Worm (Caenorhabditis elegans) whole organism, mixed stage, embryonic: ENCODE data around the gene K11D12.13.
A peak's percentile ranks its signal among the peaks of the same experiment; 100 is the strongest.

ENCODE experiments used
- M03D4.4 ChIP-seq: sonication (generic microtip); optimal IDR thresholded peaks from 2 replicates; lab custom pipeline; 2017; ENCODE audit warnings: mild to moderate bottlenecking, missing genetic modification characterization, missing compliant biosample characterization
- blmp-1 ChIP-seq: fragments of 150-350 bp; optimal IDR thresholded peaks from 2 replicates; lab custom pipeline; 2014; ENCODE audit warnings: missing biosample characterization, missing genetic modification characterization
- ceh-83 ChIP-seq: fragments of 200-800 bp; sonication (Bioruptor generic); optimal IDR thresholded peaks from 2 replicates; lab custom pipeline; 2018; ENCODE audit warnings: mild to moderate bottlenecking, missing genetic modification characterization, missing compliant biosample characterization
- ces-1 ChIP-seq: fragments of 150-350 bp; optimal IDR thresholded peaks from 2 replicates; lab custom pipeline; 2014; ENCODE audit warnings: missing biosample characterization, missing genetic modification reagents, missing genetic modification characterization
- cnd-1 ChIP-seq: fragments of 200-800 bp; sonication (Bioruptor generic); optimal IDR thresholded peaks from 2 replicates; lab custom pipeline; 2018; ENCODE audit warnings: mild to moderate bottlenecking, missing genetic modification characterization, missing compliant biosample characterization
- drap-1 ChIP-seq: fragments of 200-800 bp; sonication (Bioruptor generic); optimal IDR thresholded peaks from 3 replicates; lab custom pipeline; 2018; ENCODE audit warnings: mild to moderate bottlenecking, missing genetic modification characterization, missing compliant biosample characterization
- elt-1 ChIP-seq: sonication (generic microtip); optimal IDR thresholded peaks from 2 replicates; lab custom pipeline; 2017; ENCODE audit warnings: missing genetic modification characterization, mild to moderate bottlenecking, missing compliant biosample characterization, antibody characterized with exemption, moderate library complexity, borderline replicate concordance; ENCODE audit not compliant: insufficient read depth
- elt-3 ChIP-seq: fragments of 150-350 bp; optimal IDR thresholded peaks from 2 replicates; lab custom pipeline; 2014; ENCODE audit warnings: missing biosample characterization, missing genetic modification characterization
- flh-1 ChIP-seq: fragments of 200-800 bp; sonication (Bioruptor generic); optimal IDR thresholded peaks from 2 replicates; lab custom pipeline; 2018; ENCODE audit warnings: mild to moderate bottlenecking, missing genetic modification characterization, moderate library complexity, missing compliant biosample characterization
- ham-2 ChIP-seq: fragments of 200-800 bp; sonication (Bioruptor generic); optimal IDR thresholded peaks from 2 replicates; lab custom pipeline; 2018; ENCODE audit warnings: mild to moderate bottlenecking, missing genetic modification characterization, missing compliant biosample characterization
- hlh-1 ChIP-seq: fragments of 150-350 bp; optimal IDR thresholded peaks from 2 replicates; lab custom pipeline; 2014; ENCODE audit warnings: missing biosample characterization, missing genetic modification reagents, missing genetic modification characterization
- lin-13 ChIP-seq: fragments of 150-350 bp; optimal IDR thresholded peaks from 2 replicates; lab custom pipeline; 2014; ENCODE audit warnings: missing biosample characterization, missing genetic modification characterization
- mab-5 ChIP-seq: fragments of 150-350 bp; optimal IDR thresholded peaks from 2 replicates; lab custom pipeline; 2014; ENCODE audit warnings: missing biosample characterization, missing genetic modification characterization
- mep-1 ChIP-seq: fragments of 150-350 bp; optimal IDR thresholded peaks from 2 replicates; lab custom pipeline; 2017; ENCODE audit warnings: missing biosample characterization, missing genetic modification reagents, missing genetic modification characterization, inconsistent platforms
- mls-2 ChIP-seq: sonication (generic microtip); optimal IDR thresholded peaks from 2 replicates; lab custom pipeline; 2016; ENCODE audit warnings: mild to moderate bottlenecking, missing genetic modification characterization, moderate library complexity, missing compliant biosample characterization
- nhr-12 ChIP-seq: fragments of 150-350 bp; optimal IDR thresholded peaks from 2 replicates; lab custom pipeline; 2014; ENCODE audit warnings: missing biosample characterization, missing genetic modification characterization
- nhr-237 ChIP-seq: fragments of 150-350 bp; optimal IDR thresholded peaks from 2 replicates; lab custom pipeline; 2014; ENCODE audit warnings: missing biosample characterization, missing genetic modification characterization
- nhr-28 ChIP-seq: fragments of 150-350 bp; optimal IDR thresholded peaks from 2 replicates; lab custom pipeline; 2014; ENCODE audit warnings: missing biosample characterization, missing genetic modification characterization
- nhr-76 ChIP-seq: sonication (generic microtip); optimal IDR thresholded peaks from 2 replicates; lab custom pipeline; 2017; ENCODE audit warnings: missing biosample characterization, missing genetic modification characterization
- pha-4 ChIP-seq: fragments of 150-350 bp; optimal IDR thresholded peaks from 2 replicates; lab custom pipeline; 2018; ENCODE audit warnings: missing biosample characterization, missing genetic modification reagents, missing genetic modification characterization
- sem-2 ChIP-seq: fragments of 200-800 bp; sonication (Bioruptor generic); optimal IDR thresholded peaks from 2 replicates; lab custom pipeline; 2018; ENCODE audit warnings: mild to moderate bottlenecking, missing genetic modification characterization, missing compliant biosample characterization
- snpc-4 ChIP-seq: fragments of 150-350 bp; optimal IDR thresholded peaks from 2 replicates; lab custom pipeline; 2014; ENCODE audit warnings: missing biosample characterization, missing genetic modification characterization
- sptf-1 ChIP-seq: sonication (generic microtip); optimal IDR thresholded peaks from 2 replicates; lab custom pipeline; 2017; ENCODE audit warnings: mild to moderate bottlenecking, missing genetic modification characterization, moderate library complexity, missing compliant biosample characterization
- tbx-8 ChIP-seq: fragments of 200-800 bp; sonication (Bioruptor generic); optimal IDR thresholded peaks from 2 replicates; lab custom pipeline; 2018; ENCODE audit warnings: mild to moderate bottlenecking, missing genetic modification characterization, moderate library complexity, missing compliant biosample characterization
- unc-120 ChIP-seq: sonication (generic microtip); optimal IDR thresholded peaks from 2 replicates; lab custom pipeline; 2017; ENCODE audit warnings: missing genetic modification characterization, missing compliant biosample characterization; ENCODE audit not compliant: poor library complexity, severe bottlenecking
- unc-62 ChIP-seq: fragments of 150-350 bp; optimal IDR thresholded peaks from 2 replicates; lab custom pipeline; 2014; ENCODE audit warnings: missing biosample characterization, missing genetic modification reagents, missing genetic modification characterization
- zip-8 ChIP-seq: fragments of 150-350 bp; optimal IDR thresholded peaks from 2 replicates; lab custom pipeline; 2014; ENCODE audit warnings: missing biosample characterization, missing genetic modification characterization
- ztf-11 ChIP-seq: fragments of 150-350 bp; optimal IDR thresholded peaks from 2 replicates; lab custom pipeline; 2014; ENCODE audit warnings: missing biosample characterization, missing genetic modification characterization

Gene K11D12.13

DNA sequence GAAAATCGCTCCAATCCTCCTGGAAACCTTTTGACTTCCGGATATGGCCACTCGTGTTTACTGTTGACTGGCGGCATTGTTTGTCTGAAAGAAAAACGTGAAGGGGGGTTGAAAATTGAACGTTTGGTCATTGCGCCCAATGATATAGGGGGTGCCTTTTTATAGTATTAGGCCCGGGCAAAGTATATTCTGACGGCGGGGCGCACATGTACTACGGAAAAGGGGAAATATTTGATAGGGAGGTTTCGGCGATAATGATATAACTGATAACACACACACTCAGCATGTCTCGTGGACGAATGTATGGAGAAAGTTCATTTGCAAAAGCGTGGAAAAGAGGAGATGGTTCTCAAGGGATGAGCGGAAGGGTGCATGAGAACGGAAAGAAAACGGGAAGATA lies 5.6 kb upstream of the K11D12.13 start, which contains the start of gene cpt-4:
cpt-4 (minus strand) TSS at position 84 of the 400 bp plus-strand sequence.
- TF ChIP-seq ztf-11 (tag; lab: Kevin White, UChicago) = no peak
- no peak for TF ChIP-seq elt-1 (tag; lab: Kevin White, UChicago)
- TF ChIP-seq blmp-1 (tag; lab: Kevin White, UChicago) = no peak
- no peak for TF ChIP-seq nhr-237
- no peak for TF ChIP-seq drap-1 (GFP tag; lab: Kevin White, UChicago)
- TF ChIP-seq elt-3 (tag; lab: Kevin White, UChicago) = peak; percentile 43
- no peak for TF ChIP-seq sptf-1 (tag; lab: Kevin White, UChicago)
- no peak for TF ChIP-seq sem-2 (GFP tag; lab: Kevin White, UChicago)
- TF ChIP-seq, all 35 proteins: peak for 1

- TF ChIP-seq hlh-1 (tag; lab: Kevin White, UChicago) = no peak
- TF ChIP-seq elt-3 (tag; lab: Kevin White, UChicago) = no peak
- no peak for TF ChIP-seq unc-62
These were observed 3.0 kb upstream of the K11D12.13 start for ce11 chrV:5030212-5030611.

- TF ChIP-seq elt-3 (tag; lab: Kevin White, UChicago) (no peak), M03D4.4 (tag; lab: Kevin White, UChicago) (no peak), lin-13 (tag; lab: Kevin White, UChicago) (no peak), ceh-83 (GFP tag; lab: Kevin White, UChicago) (no peak), nhr-12 (no peak), snpc-4 (no peak), ztf-11 (tag; lab: Kevin White, UChicago) (no peak)
These were observed 2.5 kb upstream of the K11D12.13 start, which contains the start of gene swt-7 for ce11 chrV:5030715-5031114. Gene swt-7, minus strand, starts transcription at chrV:5030815.

DNA sequence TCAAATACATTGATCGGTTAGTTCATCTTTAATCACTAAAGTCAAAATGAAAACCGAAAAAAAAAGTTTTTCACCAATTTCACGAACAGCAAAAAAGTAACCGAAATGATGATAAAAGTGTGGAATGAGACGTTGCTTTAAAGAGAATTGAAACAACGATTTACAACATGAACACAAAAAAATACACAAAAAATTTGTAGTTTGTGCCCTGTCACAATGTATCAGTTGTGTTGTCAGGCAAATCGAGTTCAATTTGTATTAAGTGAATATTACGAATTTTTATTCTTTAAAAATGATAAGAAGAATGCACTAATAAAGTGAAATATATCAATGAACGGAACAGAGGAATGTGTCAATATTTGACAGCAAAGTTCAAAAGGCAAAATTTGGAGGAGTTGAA lies 1.4 kb upstream of the K11D12.13 start:
- no peak for TF ChIP-seq snpc-4
- TF ChIP-seq sem-2 (GFP tag; lab: Kevin White, UChicago) = no peak
- TF ChIP-seq nhr-12 = no peak
- TF ChIP-seq tbx-8 (GFP tag; lab: Kevin White, UChicago) = no peak
- no peak for TF ChIP-seq drap-1 (GFP tag; lab: Kevin White, UChicago)
- TF ChIP-seq hlh-1 (tag; lab: Kevin White, UChicago) = no peak
- no peak for TF ChIP-seq mab-5
- TF ChIP-seq zip-8 (tag; lab: Kevin White, UChicago) = no peak
- TF ChIP-seq ztf-11 (tag; lab: Kevin White, UChicago) = no peak
- TF ChIP-seq flh-1 (GFP tag; lab: Kevin White, UChicago) = no peak
- no peak for TF ChIP-seq mep-1 (tag; lab: Kevin White, UChicago)
- TF ChIP-seq nhr-76 (tag; lab: Kevin White, UChicago) = no peak
- no peak for TF ChIP-seq nhr-28 (tag; lab: Kevin White, UChicago)
- TF ChIP-seq nhr-237 = no peak
- no peak for TF ChIP-seq mls-2 (tag; lab: Kevin White, UChicago)
- no peak for TF ChIP-seq pha-4 (tag; lab: Kevin White, UChicago)
- TF ChIP-seq ceh-83 (GFP tag; lab: Kevin White, UChicago) = no peak
- TF ChIP-seq, all 35 proteins: peak for 0

- peak; percentile 29 for TF ChIP-seq hlh-1 (tag; lab: Kevin White, UChicago)
- TF ChIP-seq elt-1 (tag; lab: Kevin White, UChicago) = no peak
These were observed 1.0 kb upstream of the K11D12.13 start for ce11 chrV:5032176-5032575.

- TF ChIP-seq ham-2 = no peak
- TF ChIP-seq cnd-1 = no peak
- no peak for TF ChIP-seq nhr-237
- TF ChIP-seq ceh-83 (GFP tag; lab: Kevin White, UChicago) = no peak
- no peak for TF ChIP-seq blmp-1 (tag; lab: Kevin White, UChicago)
- no peak for TF ChIP-seq M03D4.4 (tag; lab: Kevin White, UChicago)
- no peak for TF ChIP-seq unc-62
- TF ChIP-seq zip-8 (tag; lab: Kevin White, UChicago) = no peak
- TF ChIP-seq tbx-8 (GFP tag; lab: Kevin White, UChicago) = no peak
- TF ChIP-seq sem-2 (GFP tag; lab: Kevin White, UChicago) = no peak
- no peak for TF ChIP-seq elt-1 (tag; lab: Kevin White, UChicago)
These were observed 1.9 kb downstream of the K11D12.13 start, which contains the start of gene K11D12.6 for ce11 chrV:5035058-5035457. Gene K11D12.6, minus strand, starts transcription at chrV:5035158.

ce11 chrV:5036364-5036763 lies 3.2 kb downstream of the K11D12.13 start, which contains the start of gene K11D12.7:
Gene K11D12.7, minus strand, starts transcription at chrV:5036464.
- TF ChIP-seq nhr-28 (tag; lab: Kevin White, UChicago) = no peak
- TF ChIP-seq unc-120 (tag; lab: Kevin White, UChicago) = no peak
- no peak for TF ChIP-seq drap-1 (GFP tag; lab: Kevin White, UChicago)
- TF ChIP-seq ham-2 = no peak
- TF ChIP-seq ztf-11 (tag; lab: Kevin White, UChicago) = no peak
- no peak for TF ChIP-seq snpc-4
- no peak for TF ChIP-seq sptf-1 (tag; lab: Kevin White, UChicago)
- no peak for TF ChIP-seq elt-1 (tag; lab: Kevin White, UChicago)
- TF ChIP-seq sem-2 (GFP tag; lab: Kevin White, UChicago) = no peak
- no peak for TF ChIP-seq tbx-8 (GFP tag; lab: Kevin White, UChicago)
- TF ChIP-seq ces-1 (GFP tag; lab: Kevin White, UChicago) = no peak
- no peak for TF ChIP-seq flh-1 (GFP tag; lab: Kevin White, UChicago)
